Worm (Caenorhabditis elegans) whole organism, L2 larva: ENCODE data around the gene vig-1.

Source experiments
- C34F6.9 ChIP-seq: fragments of 150-350 bp; optimal IDR thresholded peaks from 2 replicates; lab custom pipeline; 2014; ENCODE audit warnings: missing biosample characterization, missing genetic modification characterization
- ama-1 ChIP-seq: fragments of 150-350 bp; optimal IDR thresholded peaks from 2 replicates; lab custom pipeline; 2018; ENCODE audit warnings: inconsistent platforms
- lin-39 ChIP-seq: fragments of 150-350 bp; optimal IDR thresholded peaks from 2 replicates; lab custom pipeline; 2014; ENCODE audit warnings: missing biosample characterization, missing genetic modification reagents, missing genetic modification characterization
- mdl-1 ChIP-seq, 2 experiments: fragments of 150-350 bp in 1 of 2; sonication (generic microtip) in 1 of 2; optimal IDR thresholded peaks; 2 replicates each; lab custom pipeline; 2017; ENCODE audit warnings: missing biosample characterization in 2 of 2, missing genetic modification characterization in 2 of 2
- nhr-11 ChIP-seq: fragments of 150-350 bp; optimal IDR thresholded peaks from 2 replicates; lab custom pipeline; 2014; ENCODE audit warnings: missing biosample characterization, missing genetic modification characterization
- nhr-237 ChIP-seq: fragments of 150-350 bp; optimal IDR thresholded peaks from 2 replicates; lab custom pipeline; 2014; ENCODE audit warnings: missing biosample characterization, missing genetic modification characterization
- skn-1 ChIP-seq: sonication (generic microtip); optimal IDR thresholded peaks from 2 replicates; lab custom pipeline; 2017; ENCODE audit warnings: missing biosample characterization, missing genetic modification characterization
- unc-62 ChIP-seq: fragments of 150-350 bp; optimal IDR thresholded peaks from 2 replicates; lab custom pipeline; 2014; ENCODE audit warnings: missing biosample characterization, missing genetic modification reagents, missing genetic modification characterization
- zag-1 ChIP-seq: fragments of 150-350 bp; optimal IDR thresholded peaks from 2 replicates; lab custom pipeline; 2014; ENCODE audit warnings: missing biosample characterization, missing genetic modification characterization

DNA sequence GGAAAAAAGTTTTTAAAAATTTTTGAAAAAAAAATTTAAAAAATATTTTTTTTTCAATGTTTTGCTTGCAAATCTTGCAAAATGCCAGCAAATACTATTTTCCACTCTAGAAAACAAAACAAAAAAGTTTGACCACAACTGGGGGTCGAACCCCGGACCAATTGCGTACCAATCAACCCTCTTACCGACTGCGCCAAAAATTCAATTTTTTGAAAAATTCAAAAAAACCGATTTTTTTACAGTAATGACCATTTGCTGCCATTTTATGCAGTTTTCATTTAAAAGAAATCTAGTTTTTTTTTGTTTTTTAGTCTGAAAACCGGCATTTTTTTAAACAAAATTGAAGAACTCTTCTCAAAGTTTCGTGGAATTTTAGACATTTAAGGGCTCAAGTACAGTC, 41.6 kb downstream of the vig-1 start:
- TF ChIP-seq unc-62, result no peak
- TF ChIP-seq nhr-11 (tag; lab: Kevin White, UChicago), result no peak
- no peak for TF ChIP-seq ama-1 (lab: Kevin White, UChicago)
- no peak for TF ChIP-seq skn-1 (tag; lab: Kevin White, UChicago)
- no peak for TF ChIP-seq mdl-1 (tag; optimal IDR thresholded peaks at IDR 0.05; lab: Kevin White, UChicago)
- no peak for TF ChIP-seq nhr-237 (tag; lab: Kevin White, UChicago)
- TF ChIP-seq zag-1, result no peak
- no peak for TF ChIP-seq lin-39 (tag; lab: Kevin White, UChicago)
- no peak for TF ChIP-seq C34F6.9 (tag; lab: Kevin White, UChicago)
